Fruit fly (Drosophila melanogaster): ENCODE measurements around the gene Mocs1.

- TF ChIP-seq pan (optimal IDR thresholded peaks at IDR 0.05): no peak
- TF ChIP-seq Dll (optimal IDR thresholded peaks at IDR 0.05): no peak
- no peak for TF ChIP-seq EcR (GFP tag; optimal IDR thresholded peaks at IDR 0.05)
- no peak for TF ChIP-seq CG8478 (optimal IDR thresholded peaks at IDR 0.05)
Observed at dm6 chr3L:11025261-11025660, 45.1 kb upstream of the Mocs1 start, which contains the start of gene CG32079.

Data from whole organism.